Fruit fly (Drosophila melanogaster): ENCODE results near the gene NimB3.

DNA sequence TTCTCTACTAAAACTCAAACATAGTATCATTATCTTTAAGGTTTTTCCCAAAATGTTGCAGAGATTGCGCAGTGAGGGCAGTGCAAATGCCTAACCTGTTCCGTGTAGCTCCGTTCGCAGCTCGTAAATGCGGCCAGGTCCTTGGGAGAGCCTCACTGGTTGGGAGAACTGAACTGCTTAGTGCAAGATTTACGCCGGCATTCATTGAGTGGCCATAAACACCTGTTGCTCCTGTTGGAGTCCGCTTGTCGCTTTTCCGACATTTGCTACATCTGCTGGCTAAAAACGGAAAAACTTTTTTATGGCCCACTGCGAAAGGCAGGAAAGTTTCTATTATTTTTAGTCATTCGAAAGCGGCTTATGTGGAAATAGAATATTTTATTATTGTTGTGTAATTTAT, 34.1 kb upstream of the NimB3 start:
- no peak for TF ChIP-seq CTCF (optimal IDR thresholded peaks at IDR 0.05)
- TF ChIP-seq CG8478 (optimal IDR thresholded peaks at IDR 0.05) = no peak

Data from S2 (cell line).